Fruit fly (Drosophila melanogaster) whole organism, embryonic: ENCODE data around the gene fliI.
A peak's percentile ranks its signal among the peaks of the same experiment; 100 is the strongest.

Experiments
- Bteb2 ChIP-seq: fragments of 200-800 bp; sonication (Bioruptor generic); optimal IDR thresholded peaks from 2 replicates; lab custom pipeline; 2016; ENCODE audit warnings: missing biosample characterization, missing genetic modification characterization
- CG12236 ChIP-seq: fragments of 200-800 bp; sonication (Bioruptor generic); optimal IDR thresholded peaks from 2 replicates; lab custom pipeline; 2016; ENCODE audit warnings: missing biosample characterization, missing genetic modification characterization
- CG12769 ChIP-seq: fragments of 200-800 bp; sonication (Bioruptor generic); optimal IDR thresholded peaks from 2 replicates; lab custom pipeline; 2019; ENCODE audit warnings: missing biosample characterization, mild to moderate bottlenecking, missing genetic modification characterization, moderate library complexity
- CG14014 ChIP-seq: fragments of 200-800 bp; sonication (Bioruptor generic); IDR thresholded peaks from 2 replicates; pipeline ENCODE4 v1.3.6; 2022; ENCODE audit warnings: missing biosample characterization, missing genetic modification characterization
- CG14667 ChIP-seq: fragments of 200-800 bp; sonication (Bioruptor generic); IDR thresholded peaks from 2 replicates; pipeline ENCODE4 v1.3.6; 2022; ENCODE audit warnings: missing biosample characterization, missing genetic modification characterization
- CG16813 ChIP-seq: fragments of 200-800 bp; sonication (Bioruptor generic); IDR thresholded peaks from 3 replicates; pipeline ENCODE4 v1.3.6; 2022; ENCODE audit warnings: missing biosample characterization, missing genetic modification characterization; ENCODE audit not compliant: partially characterized antibody
- CG17385 ChIP-seq: fragments of 200-800 bp; sonication (Bioruptor generic); optimal IDR thresholded peaks from 3 replicates; lab custom pipeline; 2018; ENCODE audit warnings: missing biosample characterization, mild to moderate bottlenecking, missing genetic modification characterization
- CG17568 ChIP-seq: fragments of 200-800 bp; sonication (Bioruptor generic); optimal IDR thresholded peaks from 2 replicates; lab custom pipeline; 2018; ENCODE audit warnings: missing biosample characterization, mild to moderate bottlenecking, missing genetic modification characterization, moderate library complexity
- CG17612 ChIP-seq: fragments of 200-800 bp; sonication (Bioruptor generic); IDR thresholded peaks from 2 replicates; pipeline ENCODE4 v1.3.6; 2022; ENCODE audit warnings: missing biosample characterization, missing genetic modification characterization
- CG1792 ChIP-seq: fragments of 200-800 bp; sonication (Bioruptor generic); optimal IDR thresholded peaks from 2 replicates; lab custom pipeline; 2016; ENCODE audit warnings: missing biosample characterization, missing genetic modification characterization
- CG18262 ChIP-seq: fragments of 200-800 bp; optimal IDR thresholded peaks from 3 replicates; lab custom pipeline; 2019; ENCODE audit warnings: missing biosample characterization, mild to moderate bottlenecking, missing genetic modification characterization, moderate library complexity
- CG18476 ChIP-seq: fragments of 200-800 bp; sonication (Bioruptor generic); optimal IDR thresholded peaks from 2 replicates; lab custom pipeline; 2016; ENCODE audit warnings: missing biosample characterization, mild to moderate bottlenecking, missing genetic modification characterization
- CG2116 ChIP-seq: fragments of 200-800 bp; sonication (Bioruptor generic); optimal IDR thresholded peaks from 3 replicates; lab custom pipeline; 2018; ENCODE audit warnings: missing biosample characterization, mild to moderate bottlenecking, missing genetic modification characterization
- CG4617 ChIP-seq: fragments of 200-800 bp; sonication (Bioruptor generic); optimal IDR thresholded peaks from 3 replicates; lab custom pipeline; 2016; ENCODE audit warnings: missing biosample characterization, missing genetic modification characterization, borderline replicate concordance
- CG6175 ChIP-seq: fragments of 200-800 bp; sonication (Bioruptor generic); IDR thresholded peaks from 3 replicates; pipeline ENCODE4 v1.3.6; 2022; ENCODE audit warnings: missing biosample characterization, missing genetic modification characterization
- CG6854 ChIP-seq: fragments of 200-800 bp; sonication (Bioruptor generic); optimal IDR thresholded peaks from 3 replicates; lab custom pipeline; 2017; ENCODE audit warnings: missing biosample characterization, mild to moderate bottlenecking, missing genetic modification characterization
- CG7839 ChIP-seq: fragments of 200-800 bp; sonication (Bioruptor generic); optimal IDR thresholded peaks from 3 replicates; lab custom pipeline; 2018; ENCODE audit warnings: missing biosample characterization, mild to moderate bottlenecking, missing genetic modification characterization, moderate library complexity
- CG7928 ChIP-seq: fragments of 200-800 bp; sonication (Bioruptor generic); optimal IDR thresholded peaks from 2 replicates; lab custom pipeline; 2017; ENCODE audit warnings: missing biosample characterization, mild to moderate bottlenecking, missing genetic modification characterization
- CHES-1-like ChIP-seq: fragments of 200-800 bp; sonication (Bioruptor generic); optimal IDR thresholded peaks from 2 replicates; lab custom pipeline; 2016; ENCODE audit warnings: missing biosample characterization, missing genetic modification characterization
- Chrac-16 ChIP-seq: fragments of 200-800 bp; sonication (Bioruptor generic); optimal IDR thresholded peaks from 3 replicates; lab custom pipeline; 2016; ENCODE audit warnings: missing biosample characterization, missing genetic modification characterization
- Deaf1 ChIP-seq: fragments of 200-800 bp; optimal IDR thresholded peaks from 3 replicates; lab custom pipeline; 2019; ENCODE audit warnings: missing biosample characterization, mild to moderate bottlenecking, missing genetic modification characterization, moderate library complexity
- Dll ChIP-seq: fragments of 200-800 bp; sonication (Bioruptor generic); IDR thresholded peaks from 4 replicates; pipeline ENCODE4 v1.3.6; 2022; ENCODE audit warnings: missing biosample characterization, missing genetic modification characterization; ENCODE audit not compliant: partially characterized antibody
- Ets97D ChIP-seq: fragments of 200-800 bp; sonication (Bioruptor generic); optimal IDR thresholded peaks from 3 replicates; lab custom pipeline; 2016; ENCODE audit warnings: missing biosample characterization, missing genetic modification characterization
- MTF-1 ChIP-seq: fragments of 200-800 bp; sonication (Bioruptor generic); optimal IDR thresholded peaks from 2 replicates; lab custom pipeline; 2018; ENCODE audit warnings: missing biosample characterization, mild to moderate bottlenecking, missing genetic modification characterization, borderline replicate concordance
- Mrtf ChIP-seq: fragments of 200-800 bp; sonication (Bioruptor generic); IDR thresholded peaks from 3 replicates; pipeline ENCODE4 v1.3.6; 2022; ENCODE audit warnings: missing biosample characterization, missing genetic modification characterization
- Ravus ChIP-seq: fragments of 200-800 bp; sonication (Bioruptor generic); IDR thresholded peaks from 2 replicates; pipeline ENCODE4 v1.3.6; 2022; ENCODE audit warnings: missing biosample characterization, missing genetic modification characterization
- Taf1 ChIP-seq: fragments of 200-800 bp; sonication (Bioruptor generic); IDR thresholded peaks from 2 replicates; pipeline ENCODE4 v1.3.6; 2022; ENCODE audit warnings: missing biosample characterization, missing genetic modification characterization
- Xbp1 ChIP-seq: fragments of 200-800 bp; sonication (Bioruptor generic); optimal IDR thresholded peaks from 3 replicates; lab custom pipeline; 2016; ENCODE audit warnings: missing biosample characterization, mild to moderate bottlenecking, missing genetic modification characterization
- al ChIP-seq: fragments of 200-800 bp; sonication (Bioruptor generic); IDR thresholded peaks from 2 replicates; pipeline ENCODE4 v1.3.6; 2022; ENCODE audit warnings: missing biosample characterization, missing genetic modification characterization
- ara ChIP-seq: fragments of 200-800 bp; sonication (Bioruptor generic); IDR thresholded peaks from 2 replicates; pipeline ENCODE4 v1.3.6; 2022; ENCODE audit warnings: missing biosample characterization, missing genetic modification characterization
- bbx ChIP-seq: fragments of 200-800 bp; sonication (Bioruptor generic); IDR thresholded peaks from 2 replicates; pipeline ENCODE4 v1.3.6; 2022; ENCODE audit warnings: missing biosample characterization, missing genetic modification characterization; ENCODE audit not compliant: partially characterized antibody
- bigmax ChIP-seq: fragments of 200-800 bp; sonication (Bioruptor generic); optimal IDR thresholded peaks from 2 replicates; lab custom pipeline; 2018; ENCODE audit warnings: missing biosample characterization, mild to moderate bottlenecking, missing genetic modification characterization
- br ChIP-seq: fragments of >200 bp; optimal IDR thresholded peaks from 2 replicates; lab custom pipeline; 2017
- bsh ChIP-seq, 2 experiments: fragments of 200-800 bp; sonication (Bioruptor generic); optimal IDR thresholded peaks; 2 replicates each; lab custom pipeline; 2017 to 2018; ENCODE audit warnings: mild to moderate bottlenecking in 2 of 2, missing biosample characterization in 2 of 2, missing genetic modification characterization in 2 of 2, moderate library complexity in 1 of 2
- cg ChIP-seq: fragments of 200-800 bp; sonication (Bioruptor generic); optimal IDR thresholded peaks from 3 replicates; lab custom pipeline; 2019; ENCODE audit warnings: missing biosample characterization, mild to moderate bottlenecking, missing genetic modification characterization, moderate library complexity
- chn ChIP-seq: fragments of 200-800 bp; sonication (Bioruptor generic); optimal IDR thresholded peaks from 2 replicates; lab custom pipeline; 2016; ENCODE audit warnings: missing biosample characterization, missing genetic modification characterization
- croc ChIP-seq: fragments of 200-800 bp; sonication (Bioruptor generic); conservative IDR thresholded peaks from 3 replicates; pipeline ENCODE4 v1.3.6; 2022; ENCODE audit warnings: missing biosample characterization, missing genetic modification characterization
- eve ChIP-seq, 2 experiments: fragments of >200 bp; optimal IDR thresholded peaks; 2 replicates each; lab custom pipeline; 2017; ENCODE audit warnings: missing biosample characterization in 2 of 2, missing genetic modification characterization in 2 of 2
- eyg ChIP-seq: fragments of 200-800 bp; sonication (Bioruptor generic); optimal IDR thresholded peaks from 3 replicates; lab custom pipeline; 2016; ENCODE audit warnings: missing biosample characterization, missing genetic modification characterization
- kni ChIP-seq: fragments of 200-800 bp; sonication (Bioruptor generic); optimal IDR thresholded peaks from 3 replicates; lab custom pipeline; 2017; ENCODE audit warnings: mild to moderate bottlenecking, missing biosample characterization, missing genetic modification reagents, missing genetic modification characterization
- lmd ChIP-seq: fragments of 200-800 bp; sonication (Bioruptor generic); IDR thresholded peaks from 2 replicates; pipeline ENCODE4 v1.3.6; 2022; ENCODE audit warnings: missing biosample characterization, missing genetic modification characterization
- luna ChIP-seq: fragments of 200-800 bp; sonication (Bioruptor generic); optimal IDR thresholded peaks from 2 replicates; lab custom pipeline; 2016; ENCODE audit warnings: missing biosample characterization, missing genetic modification characterization
- pan ChIP-seq, 4 experiments: fragments of >200 bp in 3 of 4; fragments of 200-800 bp in 1 of 4; sonication (Bioruptor generic) in 1 of 4; optimal IDR thresholded peaks in 3 of 4; IDR thresholded peaks in 1 of 4; 2 replicates each; pipeline versions ENCODE4 v1.3.6 to Lab custom; 2017 to 2022; ENCODE audit warnings: missing biosample characterization in 2 of 4, missing genetic modification characterization in 2 of 4, mixed read lengths in 1 of 4
- pfk ChIP-seq: fragments of 200-800 bp; sonication (Bioruptor generic); optimal IDR thresholded peaks from 2 replicates; lab custom pipeline; 2018; ENCODE audit warnings: missing biosample characterization, mild to moderate bottlenecking, missing genetic modification characterization, moderate library complexity
- pum ChIP-seq: fragments of 200-800 bp; sonication (Bioruptor generic); optimal IDR thresholded peaks from 2 replicates; lab custom pipeline; 2016; ENCODE audit warnings: missing biosample characterization, missing genetic modification characterization
- sima ChIP-seq: fragments of 200-800 bp; sonication (Bioruptor generic); optimal IDR thresholded peaks from 2 replicates; lab custom pipeline; 2016; ENCODE audit warnings: missing biosample characterization, missing genetic modification characterization
- tna ChIP-seq: fragments of 200-800 bp; sonication (Bioruptor generic); IDR thresholded peaks from 2 replicates; pipeline ENCODE4 v1.3.6; 2022; ENCODE audit warnings: missing biosample characterization, missing genetic modification characterization; ENCODE audit not compliant: partially characterized antibody
- vfl ChIP-seq: fragments of 200-800 bp; sonication (Bioruptor generic); optimal IDR thresholded peaks from 2 replicates; lab custom pipeline; 2016; ENCODE audit warnings: missing biosample characterization, missing genetic modification characterization
- zen ChIP-seq: fragments of 200-800 bp; sonication (Bioruptor generic); optimal IDR thresholded peaks from 3 replicates; lab custom pipeline; 2018; ENCODE audit warnings: missing biosample characterization, mild to moderate bottlenecking, missing genetic modification characterization, moderate library complexity

Gene fliI

dm6 chrX:21349800-21350309, 10.3 kb downstream of the fliI start, which contains the start of the genes peng and sol (continued):
- TF ChIP-seq CG12769 (tag; lab: Kevin White, UChicago) (no peak), CG1792 (peak; percentile 14), Ravus (no peak), CG14014 (GFP tag; lab: Robert Waterston, UW) (peak; percentile 52; the same call in 1 of the 2 replicates), Dll (GFP tag; lab: Robert Waterston, UW) (0 out of 4 replicates have a peak, but pooled peaks have one; percentile 30), chn (GFP tag; lab: Kevin White, UChicago) (peak; percentile 80), tna (no peak), CG2116 (GFP tag; lab: Kevin White, UChicago) (peak; percentile 61), Chrac-16 (GFP tag; lab: Kevin White, UChicago) (peak; percentile 80), Mrtf (GFP tag; lab: Robert Waterston, UW) (peak; percentile 52; the same call in 1 of the 3 replicates), zen (tag; lab: Kevin White, UChicago) (peak; percentile 40), Taf1 (GFP tag; lab: Robert Waterston, UW) (no peak), ara (peak; percentile 48; the same call in 1 of the 2 replicates), CG17385 (GFP tag; lab: Kevin White, UChicago) (peak; percentile 76), Bteb2 (GFP tag; lab: Kevin White, UChicago) (peak; percentile 64), bsh (GFP tag; optimal IDR thresholded peaks at IDR 0.05; lab: Kevin White, UChicago) (peak in 1 of 2 experiments; percentile 65), Ets97D (GFP tag; lab: Kevin White, UChicago) (peak; percentile 66), CG18262 (tag; lab: Kevin White, UChicago) (peak; percentile 71), croc (peak; percentile 22; the same call in 1 of the 3 replicates), CG17612 (no peak), CG4617 (peak; percentile 48), CG7928 (peak; percentile 38), bigmax (GFP tag; lab: Kevin White, UChicago) (no peak), kni (no peak), CG6854 (peak; percentile 38), Xbp1 (GFP tag; lab: Kevin White, UChicago) (peak; percentile 84), al (GFP tag; lab: Robert Waterston, UW) (peak; percentile 46; the same call in 1 of the 2 replicates), CG17568 (GFP tag; lab: Kevin White, UChicago) (no peak), cg (GFP tag; lab: Kevin White, UChicago) (no peak), sima (GFP tag; lab: Kevin White, UChicago) (no peak), Deaf1 (tag; lab: Kevin White, UChicago) (peak; percentile 18), CG16813 (GFP tag; lab: Robert Waterston, UW) (no peak), br (lab: Kevin White, UChicago) (no peak), CG7839 (tag; lab: Kevin White, UChicago) (peak; percentile 76), CG12236 (GFP tag; lab: Kevin White, UChicago) (peak; percentile 19), luna (GFP tag; lab: Kevin White, UChicago) (peak; percentile 32), pum (peak; percentile 78), MTF-1 (GFP tag; lab: Kevin White, UChicago) (no peak), vfl (GFP tag; lab: Kevin White, UChicago) (peak; percentile 36), eyg (GFP tag; lab: Kevin White, UChicago) (peak; percentile 36), pan (optimal IDR thresholded peaks at IDR 0.05; lab: Kevin White, UChicago) (no peak), pan (GFP tag; optimal IDR thresholded peaks at IDR 0.05 in 1 of 2, IDR thresholded peaks at IDR 0.05 in 1 of 2) (peak in 1 of 2 experiments; percentile 61), bbx (GFP tag; lab: Robert Waterston, UW) (0 out of 2 replicates have a peak, but pooled peaks have one; percentile 49), CHES-1-like (GFP tag; lab: Kevin White, UChicago) (peak; percentile 39), pfk (GFP tag; lab: Kevin White, UChicago) (no peak), CG18476 (peak; percentile 69), eve (GFP tag; optimal IDR thresholded peaks at IDR 0.05; lab: Kevin White, UChicago) (no peak), lmd (GFP tag; lab: Robert Waterston, UW) (peak; percentile 58), CG14667 (GFP tag; lab: Robert Waterston, UW) (no peak), CG6175 (GFP tag; lab: Robert Waterston, UW) (0 out of 3 replicates have a peak, but pooled peaks have one; percentile 25)
